Fruit fly (Drosophila melanogaster): ENCODE data around the gene CG31370.

CG31370 gene

DNA sequence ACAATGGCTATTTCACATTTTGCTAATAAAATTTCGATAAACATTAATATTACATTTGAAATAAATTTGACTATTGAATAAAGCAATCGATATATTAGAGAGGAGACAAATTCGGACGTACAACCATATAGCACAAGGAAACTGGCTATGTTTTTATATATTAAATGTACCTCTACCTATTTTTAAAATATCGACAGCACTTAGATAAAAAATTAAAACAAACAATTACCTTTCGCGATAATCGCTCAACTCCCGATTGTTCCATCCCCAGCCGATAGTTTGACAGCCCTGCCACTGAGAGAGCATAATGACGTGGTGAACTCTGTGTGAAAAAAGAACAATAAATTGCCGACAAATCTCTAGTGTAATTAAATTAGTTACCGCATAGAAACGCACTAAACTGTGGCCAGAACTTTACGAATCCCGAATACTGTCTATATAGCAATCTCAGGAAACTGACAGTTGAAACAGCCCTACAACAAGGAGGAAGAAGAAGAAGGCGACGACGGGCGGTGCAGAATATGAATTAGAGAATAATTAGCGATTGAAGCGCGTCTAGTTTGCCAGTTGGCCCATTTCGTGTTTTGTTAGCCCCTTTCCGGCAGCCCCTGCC is 43.5 kb upstream of the CG31370 start, which contains the start of gene CG11857 (continued):
- TF ChIP-seq CG13123 (GFP tag; optimal IDR thresholded peaks at IDR 0.05) (peak; percentile 97), CG11247 (GFP tag; IDR thresholded peaks at IDR 0.05) (peak; percentile 99), CG6791 (GFP tag; IDR thresholded peaks at IDR 0.05; ENCODE audit: partially characterized antibody) (peak; percentile 98), dm (GFP tag; optimal IDR thresholded peaks at IDR 0.05) (peak; percentile 93), trem (tag; optimal IDR thresholded peaks at IDR 0.05) (peak; percentile 97), danr (GFP tag; IDR thresholded peaks at IDR 0.05) (peak; percentile 98), CG18476 (GFP tag; optimal IDR thresholded peaks at IDR 0.05) (peak; percentile 97), sima (GFP tag; optimal IDR thresholded peaks at IDR 0.05) (peak; percentile 90), slou (GFP tag; optimal IDR thresholded peaks at IDR 0.05) (peak; percentile 98), CG1233 (GFP tag; optimal IDR thresholded peaks at IDR 0.05) (peak; percentile 98), al (GFP tag; IDR thresholded peaks at IDR 0.05) (peak; percentile 99), CG14441 (GFP tag; IDR thresholded peaks at IDR 0.05) (peak; percentile 99), Bteb2 (GFP tag; optimal IDR thresholded peaks at IDR 0.05) (peak; percentile 98), kah (GFP tag; optimal IDR thresholded peaks at IDR 0.05) (peak; percentile 84), Pdp1 (GFP tag; optimal IDR thresholded peaks at IDR 0.05) (peak; percentile 98), Oaz (GFP tag; IDR thresholded peaks at IDR 0.05) (peak; percentile 98), CG7839 (tag; optimal IDR thresholded peaks at IDR 0.05) (peak; percentile 98), CG15601 (tag; optimal IDR thresholded peaks at IDR 0.05) (peak; percentile 96), CG10147 (GFP tag; optimal IDR thresholded peaks at IDR 0.05) (peak; percentile 97), B-H2 (GFP tag; optimal IDR thresholded peaks at IDR 0.05) (peak; percentile 98), pfk (GFP tag; optimal IDR thresholded peaks at IDR 0.05) (peak; percentile 37), slbo (GFP tag; IDR thresholded peaks at IDR 0.05) (peak; percentile 100), CG16779 (GFP tag; IDR thresholded peaks at IDR 0.05) (peak; percentile 94), CG2678 (tag; optimal IDR thresholded peaks at IDR 0.05) (peak; percentile 98), sens (GFP tag) (peak; percentile 100), Atf6 (GFP tag; IDR thresholded peaks at IDR 0.05) (peak; percentile 98), HLH3B (GFP tag; IDR thresholded peaks at IDR 0.05) (peak; percentile 98), da (GFP tag; optimal IDR thresholded peaks at IDR 0.05) (peak; percentile 95), CG5245 (GFP tag; optimal IDR thresholded peaks at IDR 0.05) (peak; percentile 98), dmrt99B (tag; optimal IDR thresholded peaks at IDR 0.05) (peak; percentile 96), Ada2b (GFP tag; IDR thresholded peaks at IDR 0.05) (peak; percentile 98), CG7963 (GFP tag; IDR thresholded peaks at IDR 0.05; ENCODE audit: partially characterized antibody) (peak; percentile 99), CG15479 (GFP tag; optimal IDR thresholded peaks at IDR 0.05) (peak; percentile 30), ranshi (GFP tag; IDR thresholded peaks at IDR 0.05) (peak; percentile 99), CG11696 (GFP tag; IDR thresholded peaks at IDR 0.05) (peak; percentile 89), CG8478 (optimal IDR thresholded peaks at IDR 0.05) (no peak), sisA (GFP tag; IDR thresholded peaks at IDR 0.05) (peak; percentile 99), sd (tag; optimal IDR thresholded peaks at IDR 0.05) (peak; percentile 90), Opbp (GFP tag; IDR thresholded peaks at IDR 0.05; ENCODE audit: partially characterized antibody) (peak; percentile 99), pho (GFP tag; optimal IDR thresholded peaks at IDR 0.05) (peak; percentile 98), CG30403 (GFP tag; optimal IDR thresholded peaks at IDR 0.05) (peak; percentile 99), sc (optimal IDR thresholded peaks at IDR 0.05) (no peak), sc (GFP tag; optimal IDR thresholded peaks at IDR 0.05) (peak; percentile 94), Ssrp (tag; optimal IDR thresholded peaks at IDR 0.05) (peak; percentile 99), usp (GFP tag; optimal IDR thresholded peaks at IDR 0.05) (no peak), trh (GFP tag; optimal IDR thresholded peaks at IDR 0.05) (peak; percentile 97), disco-r (GFP tag; optimal IDR thresholded peaks at IDR 0.05) (peak; percentile 93), CG2120 (GFP tag; optimal IDR thresholded peaks at IDR 0.05) (peak; percentile 99), YL-1 (GFP tag; optimal IDR thresholded peaks at IDR 0.05) (peak; percentile 97), CG33213 (GFP tag; optimal IDR thresholded peaks at IDR 0.05) (peak; percentile 97), NC2β (GFP tag; optimal IDR thresholded peaks at IDR 0.05) (peak; percentile 96)

All from whole organism, embryonic.